Worm (Caenorhabditis elegans): ENCODE measurements around the gene fbxb-51.

Gene fbxb-51

DNA sequence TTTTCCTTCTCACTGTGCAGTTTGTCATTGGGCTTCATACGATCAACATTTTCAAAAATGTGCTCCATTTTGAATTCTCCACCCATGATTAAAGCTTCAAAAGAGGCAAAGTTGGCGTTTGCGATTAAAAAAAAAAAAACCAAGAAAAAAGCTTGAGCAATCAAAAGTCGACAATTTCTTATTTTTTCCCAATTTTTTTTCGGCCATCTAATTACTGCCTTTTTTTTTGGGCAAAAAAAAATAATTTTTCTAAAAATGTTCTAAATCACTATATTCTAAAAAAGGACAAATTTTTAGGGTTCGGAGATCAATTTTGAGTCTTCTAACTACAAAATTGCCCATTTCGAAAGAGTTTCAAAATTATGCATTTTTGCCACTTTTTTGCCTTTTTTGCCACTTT lies 25.5 kb downstream of the fbxb-51 start, which contains the start of gene K05F6.10:
Gene K05F6.10 (minus strand): TSS at position 101 of the 400 bp plus-strand sequence.
- no peak for TF ChIP-seq nhr-6 (tag; optimal IDR thresholded peaks at IDR 0.05)
- no peak for TF ChIP-seq ZK546.5 (tag; optimal IDR thresholded peaks at IDR 0.05)
- no peak for TF ChIP-seq sem-4 (tag; optimal IDR thresholded peaks at IDR 0.05)
- no peak for TF ChIP-seq skn-1 (tag; optimal IDR thresholded peaks at IDR 0.05)
- no peak for TF ChIP-seq alr-1 (tag; optimal IDR thresholded peaks at IDR 0.05)
- no peak for TF ChIP-seq ztf-1 (GFP tag; conservative IDR thresholded peaks at IDR 0.05)
- no peak for TF ChIP-seq nhr-21 (tag; optimal IDR thresholded peaks at IDR 0.05)
- no peak for TF ChIP-seq blmp-1 (tag; optimal IDR thresholded peaks at IDR 0.05; ENCODE audit: insufficient read depth)
- TF ChIP-seq zag-1 (tag; optimal IDR thresholded peaks at IDR 0.05): no peak
- no peak for TF ChIP-seq snpc-4 (tag; optimal IDR thresholded peaks at IDR 0.05)
- no peak for TF ChIP-seq crh-2 (tag; optimal IDR thresholded peaks at IDR 0.05)
- TF ChIP-seq peb-1 (tag; optimal IDR thresholded peaks at IDR 0.05): no peak
- TF ChIP-seq mbf-1 (tag; optimal IDR thresholded peaks at IDR 0.05): no peak
- no peak for TF ChIP-seq unc-39 (tag; optimal IDR thresholded peaks at IDR 0.05)
- TF ChIP-seq fos-1 (tag; optimal IDR thresholded peaks at IDR 0.05): no peak
- no peak for TF ChIP-seq lin-13 (GFP tag; optimal IDR thresholded peaks at IDR 0.05)

DNA sequence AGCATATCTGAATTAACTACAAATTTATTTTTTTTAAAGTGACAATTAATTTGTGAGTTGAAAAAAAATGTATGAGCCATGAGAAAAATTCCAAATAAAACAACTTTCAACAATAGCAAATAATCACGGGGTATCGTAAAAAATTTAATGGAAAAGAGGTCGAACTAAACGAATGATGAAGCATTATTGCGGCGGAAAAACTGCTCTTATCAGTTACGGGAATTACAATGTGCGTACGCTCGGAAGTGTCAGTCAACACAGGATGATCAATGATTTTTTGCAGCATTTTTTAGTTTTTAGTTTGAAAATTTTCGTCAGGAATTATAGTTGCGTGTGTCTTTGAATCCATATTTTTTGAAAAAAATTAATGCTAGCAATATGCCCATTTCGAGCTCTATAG lies 26.3 kb downstream of the fbxb-51 start:
- TF ChIP-seq fos-1 (tag; optimal IDR thresholded peaks at IDR 0.05) (peak; percentile 82), nhr-21 (tag; optimal IDR thresholded peaks at IDR 0.05) (no peak)

DNA sequence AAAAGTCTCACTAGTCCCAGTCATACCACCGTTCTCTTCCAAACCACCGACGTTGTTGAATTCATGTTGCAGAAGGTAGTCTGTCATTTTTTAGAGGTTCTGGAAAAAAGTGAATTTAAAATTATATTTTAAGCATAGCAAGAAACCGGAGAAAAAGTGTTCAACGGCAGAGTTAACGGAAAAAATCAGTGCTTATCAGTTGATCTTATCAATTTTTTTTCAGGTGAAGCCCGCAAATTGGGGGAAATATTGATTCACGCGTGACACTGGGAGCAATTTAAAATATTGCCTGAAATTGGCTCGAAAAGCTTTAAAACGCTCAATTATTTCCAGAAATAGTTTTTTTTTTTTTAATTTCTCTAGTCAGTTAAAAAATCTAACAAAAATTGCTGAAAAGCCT lies 29.4 kb downstream of the fbxb-51 start, which contains the start of gene math-38:
Gene math-38 (minus strand): TSS at position 101 of the 400 bp plus-strand sequence.
- TF ChIP-seq blmp-1 (tag; optimal IDR thresholded peaks at IDR 0.05; ENCODE audit: insufficient read depth) (no peak), nhr-23 (tag; optimal IDR thresholded peaks at IDR 0.05) (no peak), lin-13 (GFP tag; optimal IDR thresholded peaks at IDR 0.05) (no peak), lin-11 (tag; optimal IDR thresholded peaks at IDR 0.05) (no peak), ztf-11 (tag; optimal IDR thresholded peaks at IDR 0.05) (no peak), sma-3 (GFP tag; optimal IDR thresholded peaks at IDR 0.05) (no peak), aly-2 (tag; optimal IDR thresholded peaks at IDR 0.05) (no peak), sma-9 (GFP tag; optimal IDR thresholded peaks at IDR 0.05) (no peak), sma-9 (tag; optimal IDR thresholded peaks at IDR 0.05) (no peak), zag-1 (tag; optimal IDR thresholded peaks at IDR 0.05) (no peak)

DNA sequence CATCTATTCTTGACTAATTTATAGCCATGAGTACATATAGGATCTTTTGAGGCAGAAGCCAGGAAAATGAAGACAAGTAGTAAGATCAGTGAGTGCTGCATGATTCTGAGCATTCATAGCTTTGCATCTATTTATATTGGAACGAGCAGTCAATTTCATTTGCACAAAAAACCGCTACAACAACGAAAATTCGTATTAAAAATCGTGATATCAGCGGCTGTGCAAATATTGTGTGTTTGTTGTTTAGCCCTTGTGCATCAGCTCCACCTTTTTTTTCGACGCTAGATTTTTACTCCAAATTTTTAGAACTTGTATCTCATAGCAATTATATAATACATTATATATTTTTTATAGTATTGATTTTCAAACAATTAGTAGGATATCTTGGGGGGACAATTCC lies 33.6 kb downstream of the fbxb-51 start, which contains the start of gene clec-21:
Gene clec-21 (minus strand): TSS at position 101 of the 400 bp plus-strand sequence.
- no peak for TF ChIP-seq sem-4 (tag; optimal IDR thresholded peaks at IDR 0.05)
- no peak for TF ChIP-seq aly-2 (tag; optimal IDR thresholded peaks at IDR 0.05)
- no peak for TF ChIP-seq elt-3 (tag; optimal IDR thresholded peaks at IDR 0.05)
- no peak for TF ChIP-seq ceh-82 (tag; optimal IDR thresholded peaks at IDR 0.05)
- TF ChIP-seq nhr-21 (tag; optimal IDR thresholded peaks at IDR 0.05): no peak
- no peak for TF ChIP-seq C34F6.9 (tag; optimal IDR thresholded peaks at IDR 0.05)
- no peak for TF ChIP-seq gmeb-1 (tag; optimal IDR thresholded peaks at IDR 0.05)

DNA sequence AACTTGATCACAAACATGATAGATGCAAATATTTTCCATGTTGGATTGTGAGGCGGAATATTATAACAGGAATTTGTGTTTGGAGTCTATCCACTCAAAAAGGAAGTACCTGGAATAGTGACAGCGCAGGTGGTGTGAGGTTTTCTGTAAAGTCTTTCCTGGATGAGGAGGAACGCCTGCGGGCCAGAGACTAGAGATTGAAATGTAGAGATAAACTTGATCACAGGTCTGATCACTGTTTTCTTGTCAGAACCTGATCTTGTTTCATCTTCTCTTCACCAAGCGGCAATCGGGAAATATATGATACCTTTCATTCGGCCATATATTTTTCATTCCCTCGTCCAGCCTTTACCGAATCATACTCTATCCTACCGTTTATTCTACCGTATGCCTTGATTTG lies 35.8 kb downstream of the fbxb-51 start, which contains the start of gene T07H3.8:
Gene T07H3.8 (plus strand): TSS at position 301 of the 400 bp plus-strand sequence.
- no peak for TF ChIP-seq ama-1 (optimal IDR thresholded peaks at IDR 0.05)
- no peak for TF ChIP-seq ZK546.5 (tag; optimal IDR thresholded peaks at IDR 0.05)
- TF ChIP-seq nhr-25 (tag; optimal IDR thresholded peaks at IDR 0.05): no peak
- TF ChIP-seq mbf-1 (tag; optimal IDR thresholded peaks at IDR 0.05): no peak
- no peak for TF ChIP-seq ceh-16 (tag; optimal IDR thresholded peaks at IDR 0.05)
- no peak for TF ChIP-seq nhr-129 (tag; optimal IDR thresholded peaks at IDR 0.05)
- no peak for TF ChIP-seq elt-1 (tag; optimal IDR thresholded peaks at IDR 0.05)

DNA sequence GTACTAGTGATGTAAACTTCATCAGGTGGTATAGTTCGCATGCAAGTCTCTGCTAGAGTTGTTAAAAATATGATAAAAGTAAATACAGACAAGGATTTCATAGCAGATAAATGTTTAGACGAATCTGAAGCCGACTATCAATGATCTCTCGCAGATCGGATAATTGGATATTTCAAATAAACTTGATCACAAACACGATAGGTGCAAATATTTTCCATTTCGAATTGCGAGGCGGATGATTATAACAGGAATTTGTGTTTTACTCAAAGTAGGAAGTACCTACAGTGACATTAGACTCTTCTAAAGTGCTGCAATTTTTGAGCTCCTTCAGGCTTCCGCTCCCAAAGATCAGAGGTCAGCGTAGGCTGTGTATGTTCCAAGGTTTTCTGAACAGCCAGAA lies 39.3 kb downstream of the fbxb-51 start, which contains the start of gene T07H3.7:
Gene T07H3.7 (minus strand): TSS at position 101 of the 400 bp plus-strand sequence.
- no peak for TF ChIP-seq nhr-6 (tag; optimal IDR thresholded peaks at IDR 0.05)
- TF ChIP-seq sem-4 (tag; optimal IDR thresholded peaks at IDR 0.05): no peak
- TF ChIP-seq unc-62 (GFP tag; optimal IDR thresholded peaks at IDR 0.05): no peak
- no peak for TF ChIP-seq alr-1 (tag; optimal IDR thresholded peaks at IDR 0.05)
- TF ChIP-seq nhr-23 (tag; optimal IDR thresholded peaks at IDR 0.05): no peak
- no peak for TF ChIP-seq nhr-129 (tag; optimal IDR thresholded peaks at IDR 0.05)
- no peak for TF ChIP-seq ZK546.5 (tag; optimal IDR thresholded peaks at IDR 0.05)
- no peak for TF ChIP-seq mab-5 (tag; optimal IDR thresholded peaks at IDR 0.05)
- TF ChIP-seq elt-3 (tag; optimal IDR thresholded peaks at IDR 0.05): no peak
- TF ChIP-seq ceh-16 (tag; optimal IDR thresholded peaks at IDR 0.05): no peak
- TF ChIP-seq aly-2 (tag; optimal IDR thresholded peaks at IDR 0.05): no peak
- TF ChIP-seq egl-27 (tag; optimal IDR thresholded peaks at IDR 0.05): no peak
- no peak for TF ChIP-seq nhr-237 (tag; optimal IDR thresholded peaks at IDR 0.05)
- TF ChIP-seq Y55F3AM.14 (GFP tag; optimal IDR thresholded peaks at IDR 0.05): no peak
- no peak for TF ChIP-seq ztf-1 (GFP tag; conservative IDR thresholded peaks at IDR 0.05)
- TF ChIP-seq unc-39 (tag; optimal IDR thresholded peaks at IDR 0.05): no peak
- TF ChIP-seq nhr-21 (tag; optimal IDR thresholded peaks at IDR 0.05): no peak
- TF ChIP-seq C34F6.9 (tag; optimal IDR thresholded peaks at IDR 0.05): no peak
- no peak for TF ChIP-seq elt-1 (tag; optimal IDR thresholded peaks at IDR 0.05)

Data from whole organism, L2 larva.